Fruit fly (Drosophila melanogaster) whole organism, prepupa: ENCODE data around the gene nudE.
A peak's percentile ranks its signal among the peaks of the same experiment; 100 is the strongest.

ENCODE experiments used
- CG10631 ChIP-seq: fragments of 200-800 bp; sonication (Bioruptor generic); optimal IDR thresholded peaks from 2 replicates; lab custom pipeline; 2016; ENCODE audit warnings: missing biosample characterization, missing genetic modification characterization
- CG10669 ChIP-seq: fragments of 200-800 bp; sonication (Bioruptor generic); optimal IDR thresholded peaks from 3 replicates; lab custom pipeline; 2018; ENCODE audit warnings: missing biosample characterization, mild to moderate bottlenecking, missing genetic modification characterization, moderate library complexity
- CG16779 ChIP-seq: fragments of 200-800 bp; sonication (Bioruptor generic); optimal IDR thresholded peaks from 3 replicates; lab custom pipeline; 2017; ENCODE audit warnings: missing biosample characterization, mild to moderate bottlenecking, missing genetic modification characterization
- CG3032 ChIP-seq: fragments of 200-800 bp; optimal IDR thresholded peaks from 2 replicates; lab custom pipeline; 2019; ENCODE audit warnings: missing biosample characterization, mild to moderate bottlenecking, missing genetic modification characterization, moderate library complexity
- CG31627 ChIP-seq: fragments of 200-800 bp; sonication (Bioruptor generic); optimal IDR thresholded peaks from 3 replicates; lab custom pipeline; 2016; ENCODE audit warnings: missing biosample characterization, missing genetic modification characterization
- CG34406 ChIP-seq: fragments of 200-800 bp; sonication (Bioruptor generic); optimal IDR thresholded peaks from 3 replicates; lab custom pipeline; 2016; ENCODE audit warnings: missing biosample characterization, missing genetic modification characterization
- CG3919 ChIP-seq: fragments of 200-800 bp; sonication (Bioruptor generic); optimal IDR thresholded peaks from 3 replicates; lab custom pipeline; 2016; ENCODE audit warnings: missing biosample characterization, missing genetic modification characterization
- CG4318 ChIP-seq: fragments of 200-800 bp; sonication (Bioruptor generic); optimal IDR thresholded peaks from 3 replicates; lab custom pipeline; 2017; ENCODE audit warnings: missing biosample characterization, mild to moderate bottlenecking, missing genetic modification characterization
- CG6276 ChIP-seq: fragments of 200-800 bp; sonication (Bioruptor generic); optimal IDR thresholded peaks from 2 replicates; lab custom pipeline; 2017; ENCODE audit warnings: missing biosample characterization, mild to moderate bottlenecking, missing genetic modification characterization
- CG6808 ChIP-seq: fragments of 200-800 bp; sonication (Bioruptor generic); optimal IDR thresholded peaks from 3 replicates; lab custom pipeline; 2017; ENCODE audit warnings: missing biosample characterization, missing genetic modification characterization, mild to moderate bottlenecking, moderate library complexity, missing genetic modification reagents
- CG6854 ChIP-seq: fragments of 200-800 bp; sonication (Bioruptor generic); optimal IDR thresholded peaks from 2 replicates; lab custom pipeline; 2017; ENCODE audit warnings: missing biosample characterization, mild to moderate bottlenecking, missing genetic modification characterization
- CG8119 ChIP-seq: fragments of 200-800 bp; sonication (Bioruptor generic); IDR thresholded peaks from 3 replicates; pipeline ENCODE4 v1.3.6; 2022; ENCODE audit warnings: missing biosample characterization, missing genetic modification characterization
- CG8319 ChIP-seq: fragments of 200-800 bp; sonication (Bioruptor generic); optimal IDR thresholded peaks from 3 replicates; lab custom pipeline; 2016; ENCODE audit warnings: missing biosample characterization, missing genetic modification characterization
- CG8632 ChIP-seq: fragments of 200-800 bp; sonication (Bioruptor generic); optimal IDR thresholded peaks from 3 replicates; lab custom pipeline; 2016; ENCODE audit warnings: missing biosample characterization, missing genetic modification characterization
- CG9139 ChIP-seq: fragments of 200-800 bp; sonication (Bioruptor generic); optimal IDR thresholded peaks from 3 replicates; lab custom pipeline; 2017; ENCODE audit warnings: missing biosample characterization, mild to moderate bottlenecking, missing genetic modification characterization
- Eip75B ChIP-seq: fragments of 200-800 bp; sonication (Bioruptor generic); optimal IDR thresholded peaks from 3 replicates; lab custom pipeline; 2016; ENCODE audit warnings: missing biosample characterization, missing genetic modification characterization
- Eip78C ChIP-seq: fragments of 200-800 bp; sonication (Bioruptor generic); peaks from one replicate; lab custom pipeline; 2016; ENCODE audit warnings: missing biosample characterization, missing genetic modification characterization
- Eip93F ChIP-seq: fragments of 200-800 bp; sonication (Bioruptor generic); optimal IDR thresholded peaks from 2 replicates; lab custom pipeline; 2016; ENCODE audit warnings: missing biosample characterization, mild to moderate bottlenecking, missing genetic modification characterization
- Ets96B ChIP-seq: fragments of 200-800 bp; optimal IDR thresholded peaks from 2 replicates; lab custom pipeline; 2019; ENCODE audit warnings: missing biosample characterization, mild to moderate bottlenecking, missing genetic modification characterization, moderate library complexity
- Gug ChIP-seq: fragments of 200-800 bp; sonication (Bioruptor generic); IDR thresholded peaks from 2 replicates; pipeline ENCODE4 v1.3.6; 2022; ENCODE audit warnings: missing biosample characterization, missing genetic modification characterization
- Hr39 ChIP-seq: fragments of 200-800 bp; sonication (Bioruptor generic); optimal IDR thresholded peaks from 2 replicates; lab custom pipeline; 2016; ENCODE audit warnings: missing biosample characterization, missing genetic modification characterization
- Lpt ChIP-seq: fragments of 200-800 bp; sonication (Bioruptor generic); optimal IDR thresholded peaks from 3 replicates; lab custom pipeline; 2016; ENCODE audit warnings: missing biosample characterization, missing genetic modification characterization
- Smox ChIP-seq: fragments of 200-800 bp; sonication (Bioruptor generic); optimal IDR thresholded peaks from 3 replicates; lab custom pipeline; 2016; ENCODE audit warnings: missing biosample characterization, missing genetic modification characterization
- Sox14 ChIP-seq: fragments of 200-800 bp; sonication (Bioruptor generic); optimal IDR thresholded peaks from 3 replicates; lab custom pipeline; 2016; ENCODE audit warnings: missing biosample characterization, missing genetic modification characterization
- achi ChIP-seq: fragments of 200-800 bp; sonication (Bioruptor generic); optimal IDR thresholded peaks from 3 replicates; lab custom pipeline; 2016; ENCODE audit warnings: missing biosample characterization, missing genetic modification characterization
- acj6 ChIP-seq: fragments of 200-800 bp; sonication (Bioruptor generic); optimal IDR thresholded peaks from 3 replicates; lab custom pipeline; 2016; ENCODE audit warnings: missing biosample characterization, missing genetic modification characterization
- cyc ChIP-seq: fragments of 200-800 bp; sonication (Bioruptor generic); optimal IDR thresholded peaks from 3 replicates; lab custom pipeline; 2016; ENCODE audit warnings: missing biosample characterization, missing genetic modification characterization
- dac ChIP-seq: fragments of 200-800 bp; sonication (Bioruptor generic); optimal IDR thresholded peaks from 2 replicates; lab custom pipeline; 2017; ENCODE audit warnings: missing biosample characterization, mild to moderate bottlenecking, missing genetic modification characterization
- dsx ChIP-seq: fragments of 200-800 bp; optimal IDR thresholded peaks from 3 replicates; lab custom pipeline; 2019; ENCODE audit warnings: missing biosample characterization, mild to moderate bottlenecking, missing genetic modification characterization, moderate library complexity; ENCODE audit not compliant: poor library complexity, severe bottlenecking
- eg ChIP-seq: fragments of 200-800 bp; sonication (Bioruptor generic); IDR thresholded peaks from 3 replicates; pipeline ENCODE4 v1.3.6; 2022; ENCODE audit warnings: missing biosample characterization, missing genetic modification characterization
- esn ChIP-seq: fragments of 200-800 bp; sonication (Bioruptor generic); optimal IDR thresholded peaks from 2 replicates; lab custom pipeline; 2016; ENCODE audit warnings: missing biosample characterization, mild to moderate bottlenecking, missing genetic modification characterization, moderate library complexity
- fd59A ChIP-seq: fragments of 200-800 bp; sonication (Bioruptor generic); optimal IDR thresholded peaks from 2 replicates; lab custom pipeline; 2017; ENCODE audit warnings: missing biosample characterization, mild to moderate bottlenecking, missing genetic modification characterization, missing genetic modification reagents
- fkh ChIP-seq: fragments of 200-800 bp; sonication (Bioruptor generic); optimal IDR thresholded peaks from 3 replicates; lab custom pipeline; 2017; ENCODE audit warnings: missing biosample characterization, mild to moderate bottlenecking, missing genetic modification characterization, moderate library complexity
- lz ChIP-seq: fragments of 200-800 bp; sonication (Bioruptor generic); optimal IDR thresholded peaks from 3 replicates; lab custom pipeline; 2016; ENCODE audit warnings: missing biosample characterization, missing genetic modification characterization
- pdm3 ChIP-seq: fragments of 200-800 bp; sonication (Bioruptor generic); optimal IDR thresholded peaks from 3 replicates; lab custom pipeline; 2016; ENCODE audit warnings: missing biosample characterization, missing genetic modification characterization
- salr ChIP-seq, 2 experiments: fragments of 200-800 bp; sonication (Bioruptor generic); optimal IDR thresholded peaks; 3 replicates each; lab custom pipeline; 2016 to 2018; ENCODE audit warnings: missing biosample characterization in 2 of 2, missing genetic modification characterization in 2 of 2, mild to moderate bottlenecking in 1 of 2
- spab ChIP-seq: fragments of 200-800 bp; sonication (Bioruptor generic); optimal IDR thresholded peaks from 2 replicates; lab custom pipeline; 2017; ENCODE audit warnings: missing biosample characterization, mild to moderate bottlenecking, missing genetic modification characterization, missing genetic modification reagents
- ss ChIP-seq, 2 experiments: fragments of 200-800 bp; sonication (Bioruptor generic); optimal IDR thresholded peaks; 2 replicates in 1 of 2; 3 replicates in 1 of 2; lab custom pipeline; 2017 to 2018; ENCODE audit warnings: mild to moderate bottlenecking in 2 of 2, missing biosample characterization in 2 of 2, missing genetic modification characterization in 2 of 2, moderate library complexity in 1 of 2
- vri ChIP-seq: fragments of 200-800 bp; sonication (Bioruptor generic); optimal IDR thresholded peaks from 3 replicates; lab custom pipeline; 2016; ENCODE audit warnings: missing biosample characterization, mild to moderate bottlenecking, missing genetic modification characterization

Gene nudE

dm6 chr3L:9864275-9865052, 34.6 kb upstream of the nudE start, which contains the start of the genes iPLA2-VIA and Ciz1:
iPLA2-VIA (minus strand) TSS chr3L:9864349.
Ciz1 (plus strand) TSS chr3L:9864639.
- TF ChIP-seq CG3919 (GFP tag; lab: Kevin White, UChicago) (no peak), CG34406 (no peak), Gug (GFP tag; lab: Robert Waterston, UW) (no peak), CG6276 (no peak), ss (GFP tag; optimal IDR thresholded peaks at IDR 0.05; lab: Kevin White, UChicago) (peak in 1 of 2 experiments; percentile 30), fd59A (GFP tag; lab: Kevin White, UChicago) (no peak), CG6808 (no peak), salr (GFP tag; optimal IDR thresholded peaks at IDR 0.05; lab: Kevin White, UChicago) (no peak), CG6854 (GFP tag; lab: Kevin White, UChicago) (peak; percentile 47), Lpt (GFP tag; lab: Kevin White, UChicago) (no peak), acj6 (GFP tag; lab: Kevin White, UChicago) (no peak), vri (no peak), CG10669 (GFP tag; lab: Kevin White, UChicago) (no peak), CG9139 (GFP tag; lab: Kevin White, UChicago) (no peak), cyc (GFP tag; lab: Kevin White, UChicago) (no peak), lz (GFP tag; lab: Kevin White, UChicago) (peak; percentile 44), CG10631 (GFP tag; lab: Kevin White, UChicago) (peak; percentile 42), Eip93F (no peak), esn (GFP tag; lab: Kevin White, UChicago) (peak; percentile 20), Eip78C (peak; percentile 60), CG16779 (tag; lab: Kevin White, UChicago) (no peak), CG8119 (no peak), spab (no peak), dsx (GFP tag; lab: Kevin White, UChicago) (peak; percentile 19), pdm3 (GFP tag; lab: Kevin White, UChicago) (no peak), eg (GFP tag; lab: Robert Waterston, UW) (no peak), CG4318 (GFP tag; lab: Kevin White, UChicago) (no peak), CG8319 (GFP tag; lab: Kevin White, UChicago) (no peak), dac (GFP tag; lab: Kevin White, UChicago) (no peak), Smox (GFP tag; lab: Kevin White, UChicago) (no peak), achi (no peak), CG3032 (tag; lab: Kevin White, UChicago) (peak; percentile 22), CG8632 (no peak), Sox14 (GFP tag; lab: Kevin White, UChicago) (peak; percentile 46), fkh (GFP tag; lab: Kevin White, UChicago) (no peak), Ets96B (no peak), CG31627 (GFP tag; lab: Kevin White, UChicago) (peak; percentile 13)

- TF ChIP-seq Hr39 (GFP tag; lab: Kevin White, UChicago) = no peak
- no peak for TF ChIP-seq eg (GFP tag; lab: Robert Waterston, UW)
- TF ChIP-seq Smox (GFP tag; lab: Kevin White, UChicago) = no peak
- no peak for TF ChIP-seq CG10631 (GFP tag; lab: Kevin White, UChicago)
- TF ChIP-seq dsx (GFP tag; lab: Kevin White, UChicago) = no peak
- no peak for TF ChIP-seq Eip93F
- TF ChIP-seq Eip75B (GFP tag; lab: Kevin White, UChicago) = no peak
- TF ChIP-seq fkh (GFP tag; lab: Kevin White, UChicago) = no peak
These were observed 34.0 kb upstream of the nudE start for dm6 chr3L:9865053-9865442.
